Worm (Caenorhabditis elegans) whole organism, mixed stage, embryonic: ENCODE data around the gene srg-45.

Experiments used
- elt-1 ChIP-seq: sonication (generic microtip); optimal IDR thresholded peaks from 2 replicates; lab custom pipeline; 2017; ENCODE audit warnings: missing genetic modification characterization, mild to moderate bottlenecking, missing compliant biosample characterization, antibody characterized with exemption, moderate library complexity, borderline replicate concordance; ENCODE audit not compliant: insufficient read depth
- elt-3 ChIP-seq: fragments of 150-350 bp; optimal IDR thresholded peaks from 2 replicates; lab custom pipeline; 2014; ENCODE audit warnings: missing biosample characterization, missing genetic modification characterization
- lsy-2 ChIP-seq: fragments of 150-350 bp; optimal IDR thresholded peaks from 2 replicates; lab custom pipeline; 2014; ENCODE audit warnings: missing biosample characterization, missing genetic modification characterization
- nhr-237 ChIP-seq: fragments of 150-350 bp; optimal IDR thresholded peaks from 2 replicates; lab custom pipeline; 2014; ENCODE audit warnings: missing biosample characterization, missing genetic modification characterization
- pha-4 ChIP-seq: fragments of 150-350 bp; optimal IDR thresholded peaks from 2 replicates; lab custom pipeline; 2018; ENCODE audit warnings: missing biosample characterization, missing genetic modification reagents, missing genetic modification characterization
- zip-8 ChIP-seq: fragments of 150-350 bp; optimal IDR thresholded peaks from 2 replicates; lab custom pipeline; 2014; ENCODE audit warnings: missing biosample characterization, missing genetic modification characterization
- ztf-11 ChIP-seq: fragments of 150-350 bp; optimal IDR thresholded peaks from 2 replicates; lab custom pipeline; 2014; ENCODE audit warnings: missing biosample characterization, missing genetic modification characterization

ce11 chrV:12271495-12271894, 35.8 kb upstream of the srg-45 start, which contains the start of the genes tsfm-1 and capg-2:
- TF ChIP-seq zip-8 (no peak), ztf-11 (tag; lab: Kevin White, UChicago) (no peak), nhr-237 (tag; lab: Kevin White, UChicago) (no peak), lsy-2 (no peak), elt-3 (tag; lab: Kevin White, UChicago) (no peak), pha-4 (tag; lab: Kevin White, UChicago) (no peak), elt-1 (no peak)
